Fruit fly (Drosophila melanogaster) whole organism, wandering third instar larva: ENCODE measurements around the gene CG42397.

Experiments
- CG32264 ChIP-seq: fragments of 200-800 bp; sonication (Bioruptor generic); optimal IDR thresholded peaks from 2 replicates; lab custom pipeline; 2016; ENCODE audit warnings: missing biosample characterization, missing genetic modification characterization
- CG9705 ChIP-seq: fragments of 200-800 bp; sonication (Bioruptor generic); optimal IDR thresholded peaks from 2 replicates; lab custom pipeline; 2018; ENCODE audit warnings: missing biosample characterization, mild to moderate bottlenecking, missing genetic modification characterization
- CrebA ChIP-seq: fragments of 200-800 bp; sonication (Bioruptor generic); optimal IDR thresholded peaks from 2 replicates; lab custom pipeline; 2016; ENCODE audit warnings: missing biosample characterization, mild to moderate bottlenecking, missing genetic modification characterization, borderline replicate concordance
- Dfd ChIP-seq: fragments of >200 bp; optimal IDR thresholded peaks from 2 replicates; lab custom pipeline; 2017; ENCODE audit warnings: missing biosample characterization, missing genetic modification characterization
- Dif ChIP-seq: fragments of 200-275, 200-300 bp; sonication (Bioruptor generic); optimal IDR thresholded peaks from 2 replicates; lab custom pipeline; 2018; ENCODE audit warnings: missing biosample characterization, missing genetic modification characterization; ENCODE audit not compliant: partially characterized antibody
- GATAd ChIP-seq: sonication (Bioruptor generic); optimal IDR thresholded peaks from 2 replicates; lab custom pipeline; 2016; ENCODE audit warnings: missing biosample characterization, missing genetic modification characterization
- HLH106 ChIP-seq: fragments of 200-800 bp; optimal IDR thresholded peaks from 3 replicates; lab custom pipeline; 2019; ENCODE audit warnings: missing biosample characterization, mild to moderate bottlenecking, missing genetic modification characterization, moderate library complexity
- Hnf4 ChIP-seq: fragments of 200-800 bp; sonication (Bioruptor generic); optimal IDR thresholded peaks from 2 replicates; lab custom pipeline; 2016; ENCODE audit warnings: missing biosample characterization, mild to moderate bottlenecking, missing genetic modification characterization
- Hr78 ChIP-seq: fragments of >200 bp; optimal IDR thresholded peaks from 2 replicates; lab custom pipeline; 2017; ENCODE audit warnings: missing biosample characterization, missing genetic modification characterization
- Hr83 ChIP-seq: fragments of 200-300 bp; sonication (Bioruptor generic); optimal IDR thresholded peaks from 2 replicates; lab custom pipeline; 2016; ENCODE audit warnings: missing biosample characterization, mild to moderate bottlenecking, missing genetic modification characterization, moderate library complexity; ENCODE audit not compliant: poor library complexity, severe bottlenecking
- Jra ChIP-seq: sonication (Bioruptor generic); optimal IDR thresholded peaks from 2 replicates; lab custom pipeline; 2016; ENCODE audit warnings: missing biosample characterization, missing genetic modification characterization
- Myc ChIP-seq: fragments of >200 bp; optimal IDR thresholded peaks from 2 replicates; lab custom pipeline; 2017
- N ChIP-seq: fragments of >200 bp; optimal IDR thresholded peaks from 2 replicates; lab custom pipeline; 2018; ENCODE audit warnings: missing biosample characterization, missing external identifiers, missing genetic modification characterization
- OdsH ChIP-seq: fragments of 200-800 bp; sonication (Bioruptor generic); optimal IDR thresholded peaks from 2 replicates; lab custom pipeline; 2016; ENCODE audit warnings: missing biosample characterization, mild to moderate bottlenecking, missing genetic modification characterization
- Rel ChIP-seq, 2 experiments: fragments of 200-800 bp; sonication (Bioruptor generic) in 1 of 2; optimal IDR thresholded peaks; 2 replicates in 1 of 2; 3 replicates in 1 of 2; lab custom pipeline; 2016 to 2019; ENCODE audit warnings: mild to moderate bottlenecking in 2 of 2, missing biosample characterization in 2 of 2, missing genetic modification characterization in 2 of 2, moderate library complexity in 1 of 2
- Sp1 ChIP-seq: fragments of 200-800 bp; sonication (Bioruptor generic); optimal IDR thresholded peaks from 3 replicates; lab custom pipeline; 2019; ENCODE audit warnings: missing biosample characterization, mild to moderate bottlenecking, missing genetic modification characterization, moderate library complexity
- Vsx2 ChIP-seq: fragments of 200-300, 225-300 bp; sonication (Bioruptor generic); optimal IDR thresholded peaks from 2 replicates; lab custom pipeline; 2018; ENCODE audit warnings: missing biosample characterization, missing genetic modification characterization; ENCODE audit not compliant: partially characterized antibody
- br ChIP-seq: fragments of 200-800 bp; sonication (Bioruptor generic); optimal IDR thresholded peaks from 2 replicates; lab custom pipeline; 2016; ENCODE audit warnings: missing biosample characterization, missing genetic modification characterization
- brk ChIP-seq: fragments of 200-800 bp; sonication (Bioruptor generic); optimal IDR thresholded peaks from 2 replicates; lab custom pipeline; 2016; ENCODE audit warnings: missing biosample characterization, mild to moderate bottlenecking, missing genetic modification characterization
- dmrt93B ChIP-seq: fragments of 200-800 bp; sonication (Bioruptor generic); optimal IDR thresholded peaks from 2 replicates; lab custom pipeline; 2018; ENCODE audit warnings: missing biosample characterization, mild to moderate bottlenecking, missing genetic modification characterization
- dsf ChIP-seq: sonication (Bioruptor generic); optimal IDR thresholded peaks from 2 replicates; lab custom pipeline; 2016; ENCODE audit warnings: missing biosample characterization, missing genetic modification characterization, borderline replicate concordance
- ey ChIP-seq: fragments of 200-800 bp; sonication (Bioruptor generic); optimal IDR thresholded peaks from 2 replicates; lab custom pipeline; 2016; ENCODE audit warnings: missing biosample characterization, missing genetic modification characterization
- foxo ChIP-seq, 2 experiments: fragments of 200-800 bp; sonication (Bioruptor generic); optimal IDR thresholded peaks; 2 replicates in 1 of 2; 3 replicates in 1 of 2; lab custom pipeline; 2016 to 2017; ENCODE audit warnings: missing biosample characterization in 2 of 2, missing genetic modification characterization in 2 of 2
- fru ChIP-seq: fragments of 200-800 bp; sonication (Bioruptor generic); optimal IDR thresholded peaks from 3 replicates; lab custom pipeline; 2016; ENCODE audit warnings: missing biosample characterization, mild to moderate bottlenecking, missing genetic modification characterization
- h ChIP-seq: fragments of 200-800 bp; sonication (Bioruptor generic); optimal IDR thresholded peaks from 3 replicates; lab custom pipeline; 2016; ENCODE audit warnings: missing biosample characterization, mild to moderate bottlenecking, missing genetic modification characterization
- jim ChIP-seq: fragments of 175-275, 200-325 bp; sonication (Bioruptor generic); optimal IDR thresholded peaks from 2 replicates; lab custom pipeline; 2016; ENCODE audit warnings: missing biosample characterization, mild to moderate bottlenecking, missing genetic modification characterization
- pan ChIP-seq: fragments of >200 bp; optimal IDR thresholded peaks from 2 replicates; lab custom pipeline; 2017
- psq ChIP-seq: fragments of 200-800 bp; sonication (Bioruptor generic); optimal IDR thresholded peaks from 3 replicates; lab custom pipeline; 2017; ENCODE audit warnings: missing biosample characterization, mild to moderate bottlenecking, missing genetic modification characterization, moderate library complexity
- rgr ChIP-seq: fragments of 200-800 bp; sonication (Bioruptor generic); optimal IDR thresholded peaks from 3 replicates; lab custom pipeline; 2016; ENCODE audit warnings: missing biosample characterization, mild to moderate bottlenecking, missing genetic modification characterization
- sage ChIP-seq: fragments of 200-800 bp; sonication (Bioruptor generic); optimal IDR thresholded peaks from 2 replicates; lab custom pipeline; 2016; ENCODE audit warnings: missing biosample characterization, mild to moderate bottlenecking, missing genetic modification characterization
- sv ChIP-seq: fragments of 200-800 bp; sonication (Bioruptor generic); optimal IDR thresholded peaks from 3 replicates; lab custom pipeline; 2016; ENCODE audit warnings: missing biosample characterization, missing genetic modification characterization
- tai ChIP-seq: sonication (Bioruptor generic); optimal IDR thresholded peaks from 2 replicates; lab custom pipeline; 2016; ENCODE audit warnings: missing biosample characterization, missing genetic modification characterization
- usp ChIP-seq: fragments of >200 bp; optimal IDR thresholded peaks from 2 replicates; lab custom pipeline; 2017; ENCODE audit warnings: missing biosample characterization, missing genetic modification characterization
- woc ChIP-seq: sonication (Bioruptor generic); optimal IDR thresholded peaks from 2 replicates; lab custom pipeline; 2016; ENCODE audit warnings: missing biosample characterization, mild to moderate bottlenecking, missing genetic modification characterization

Gene CG42397

dm6 chr3L:12002321-12003248, 29.0 kb upstream of the CG42397 start, which contains the start of the genes Pop2 and CG6928:
Gene Pop2 (minus strand): TSS chr3L:12002915.
Gene CG6928 (plus strand): TSS chr3L:12003155.
- TF ChIP-seq brk (GFP tag; lab: Kevin White, UChicago), result no peak
- no peak for TF ChIP-seq CrebA (GFP tag; lab: Kevin White, UChicago)
- peak; percentile 71 for TF ChIP-seq OdsH (GFP tag; lab: Kevin White, UChicago)
- peak; percentile 71 for TF ChIP-seq Jra (GFP tag; lab: Kevin White, UChicago)
- TF ChIP-seq Myc (lab: Kevin White, UChicago), result peak; percentile 58
- peak; percentile 42 for TF ChIP-seq Sp1 (GFP tag; lab: Kevin White, UChicago)
- TF ChIP-seq br (GFP tag; lab: Kevin White, UChicago), result peak; percentile 68
- peak; percentile 70 for TF ChIP-seq psq
- no peak for TF ChIP-seq tai
- no peak for TF ChIP-seq Dif (GFP tag; lab: Kevin White, UChicago)
- peak in 1 of 2 experiments; percentile 75 for TF ChIP-seq foxo (GFP tag; optimal IDR thresholded peaks at IDR 0.05; lab: Kevin White, UChicago)
- peak; percentile 75 for TF ChIP-seq sv
- peak; percentile 82 for TF ChIP-seq rgr (GFP tag; lab: Kevin White, UChicago)
- peak; percentile 45 for TF ChIP-seq HLH106
- no peak for TF ChIP-seq jim
- peak; percentile 51 for TF ChIP-seq woc
- peak; percentile 73 for TF ChIP-seq fru (GFP tag; lab: Kevin White, UChicago)
- TF ChIP-seq usp, result no peak
- TF ChIP-seq Rel (GFP tag; optimal IDR thresholded peaks at IDR 0.05; lab: Kevin White, UChicago), result no peak
- TF ChIP-seq Rel (tag; optimal IDR thresholded peaks at IDR 0.05; lab: Kevin White, UChicago), result peak; percentile 5
- TF ChIP-seq Hr83, result peak; percentile 14
- peak; percentile 48 for TF ChIP-seq dsf
- peak; percentile 20 for TF ChIP-seq CG9705 (GFP tag; lab: Kevin White, UChicago)
- no peak for TF ChIP-seq Vsx2 (GFP tag; lab: Kevin White, UChicago)
- no peak for TF ChIP-seq pan
- TF ChIP-seq CG32264 (GFP tag; lab: Kevin White, UChicago), result no peak
- TF ChIP-seq sage (GFP tag; lab: Kevin White, UChicago), result peak; percentile 38
- TF ChIP-seq dmrt93B (GFP tag; lab: Kevin White, UChicago), result peak; percentile 34
- peak; percentile 48 for TF ChIP-seq GATAd
- TF ChIP-seq h (GFP tag; lab: Kevin White, UChicago), result peak; percentile 79
- peak; percentile 67 for TF ChIP-seq ey
- no peak for TF ChIP-seq N (GFP tag; lab: Kevin White, UChicago)
- peak; percentile 85 for TF ChIP-seq Hnf4

- TF ChIP-seq N (GFP tag; lab: Kevin White, UChicago), result no peak
- TF ChIP-seq Vsx2 (GFP tag; lab: Kevin White, UChicago), result no peak
- TF ChIP-seq OdsH (GFP tag; lab: Kevin White, UChicago), result no peak
- TF ChIP-seq Hr78 (GFP tag; lab: Kevin White, UChicago), result no peak
- TF ChIP-seq h (GFP tag; lab: Kevin White, UChicago), result no peak
- no peak for TF ChIP-seq br (GFP tag; lab: Kevin White, UChicago)
- TF ChIP-seq psq, result no peak
- TF ChIP-seq Hnf4, result no peak
- no peak for TF ChIP-seq fru (GFP tag; lab: Kevin White, UChicago)
- TF ChIP-seq Hr83, result no peak
- no peak for TF ChIP-seq Dfd (GFP tag; lab: Kevin White, UChicago)
- TF ChIP-seq CrebA (GFP tag; lab: Kevin White, UChicago), result no peak
- no peak for TF ChIP-seq woc
Observed at dm6 chr3L:11997959-11998358, 24.4 kb upstream of the CG42397 start, which contains the start of gene Grip163. Gene Grip163 (minus strand): TSS chr3L:11998138.

DNA sequence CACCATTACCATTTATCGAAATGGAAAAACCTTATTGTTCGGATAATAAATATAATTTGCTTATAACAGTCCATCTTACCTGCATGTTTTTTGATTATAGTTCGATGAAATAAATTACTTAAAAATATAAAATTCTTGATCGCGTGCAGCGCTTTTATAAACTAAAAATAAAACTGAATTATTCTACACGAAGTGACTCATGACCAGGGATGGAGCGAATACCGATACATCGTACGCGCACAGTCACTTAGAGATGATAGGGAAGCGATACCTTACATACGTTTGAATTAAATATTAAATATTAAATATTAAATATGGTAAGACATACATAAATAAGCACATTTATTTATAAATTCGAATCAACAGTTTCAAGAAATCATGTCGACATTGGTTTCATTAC, 19.4 kb upstream of the CG42397 start, which contains the start of gene viaf:
TSS of gene viaf (minus strand) at position 220 of the 400 bp plus-strand sequence.
- TF ChIP-seq Jra (GFP tag; lab: Kevin White, UChicago) (peak; percentile 81), sv (peak; percentile 2), CG32264 (GFP tag; lab: Kevin White, UChicago) (no peak), foxo (GFP tag; optimal IDR thresholded peaks at IDR 0.05; lab: Kevin White, UChicago) (peak in 1 of 2 experiments; percentile 40), Dif (GFP tag; lab: Kevin White, UChicago) (no peak), Hr78 (GFP tag; lab: Kevin White, UChicago) (no peak), OdsH (GFP tag; lab: Kevin White, UChicago) (peak; percentile 10), dsf (no peak), pan (no peak), HLH106 (peak; percentile 49), Vsx2 (GFP tag; lab: Kevin White, UChicago) (no peak), Hr83 (peak; percentile 39), br (GFP tag; lab: Kevin White, UChicago) (no peak), sage (GFP tag; lab: Kevin White, UChicago) (peak; percentile 43), ey (no peak), rgr (GFP tag; lab: Kevin White, UChicago) (peak; percentile 61)
